Worm (Caenorhabditis elegans) whole organism, young adult: ENCODE results near the gene C31H2.4.

Source experiments
- F57A8.1 ChIP-seq: fragments of 200-800 bp; sonication (Bioruptor generic); optimal IDR thresholded peaks from 2 replicates; lab custom pipeline; 2018; ENCODE audit warnings: mild to moderate bottlenecking, missing genetic modification characterization, moderate library complexity, missing compliant biosample characterization
- K11D2.4 ChIP-seq: fragments of 200-800 bp; sonication (Bioruptor generic); IDR thresholded peaks from 2 replicates; pipeline ENCODE4 v1.3.6; 2022; ENCODE audit warnings: missing genetic modification reagents, missing genetic modification characterization, missing compliant biosample characterization
- ama-1 ChIP-seq, 3 experiments: fragments of 150-350 bp in 1 of 3; sonication (generic microtip) in 2 of 3; optimal IDR thresholded peaks; 2 replicates each; lab custom pipeline; 2014 to 2018; ENCODE audit warnings: missing biosample characterization in 2 of 3, missing genetic modification characterization in 2 of 3, missing genetic modification reagents in 2 of 3
- ceh-58 ChIP-seq: fragments of 200-800 bp; sonication (Bioruptor generic); IDR thresholded peaks from 2 replicates; pipeline ENCODE4 v1.3.6; 2022; ENCODE audit warnings: missing genetic modification characterization, missing compliant biosample characterization
- chd-7 ChIP-seq: sonication (generic microtip); optimal IDR thresholded peaks from 2 replicates; lab custom pipeline; 2016; ENCODE audit warnings: mild to moderate bottlenecking, missing genetic modification characterization, moderate library complexity, missing compliant biosample characterization
- dpl-1 ChIP-seq: fragments of 150-350 bp; optimal IDR thresholded peaks from 2 replicates; lab custom pipeline; 2014; ENCODE audit warnings: missing biosample characterization, missing genetic modification reagents, missing genetic modification characterization
- lsy-27 ChIP-seq: sonication (generic microtip); optimal IDR thresholded peaks from 2 replicates; lab custom pipeline; 2017; ENCODE audit warnings: missing genetic modification characterization, mild to moderate bottlenecking, missing compliant biosample characterization, antibody characterized with exemption, missing genotype, borderline replicate concordance; ENCODE audit not compliant: insufficient read depth
- madf-6 ChIP-seq: fragments of 200-800 bp; sonication (Bioruptor generic); IDR thresholded peaks from 2 replicates; pipeline ENCODE4 v1.3.6; 2022; ENCODE audit warnings: missing genetic modification reagents, missing genetic modification characterization, missing compliant biosample characterization
- mel-28 ChIP-seq: sonication (generic microtip); optimal IDR thresholded peaks from 2 replicates; lab custom pipeline; 2016; ENCODE audit warnings: borderline replicate concordance, mild to moderate bottlenecking, missing genetic modification characterization, missing compliant biosample characterization
- sea-2 ChIP-seq: fragments of 200-800 bp; sonication (Bioruptor generic); IDR thresholded peaks from 2 replicates; pipeline ENCODE4 v1.3.6; 2022; ENCODE audit warnings: missing genetic modification characterization, missing compliant biosample characterization
- unc-62 ChIP-seq: fragments of 150-350 bp; optimal IDR thresholded peaks from 2 replicates; lab custom pipeline; 2014; ENCODE audit warnings: missing biosample characterization, missing genetic modification reagents, missing genetic modification characterization

ce11 chrX:5152931-5153330 is 6.5 kb downstream of the C31H2.4 start:
- TF ChIP-seq madf-6 (GFP tag; lab: Robert Waterston, UW) (no peak), chd-7 (tag; lab: Kevin White, UChicago) (no peak), unc-62 (no peak), dpl-1 (GFP tag; lab: Kevin White, UChicago) (no peak), ceh-58 (GFP tag; lab: Robert Waterston, UW) (no peak), mel-28 (no peak), ama-1 (optimal IDR thresholded peaks at IDR 0.05; lab: Kevin White, UChicago) (no peak), ama-1 (GFP tag; optimal IDR thresholded peaks at IDR 0.05; lab: Kevin White, UChicago) (no peak), lsy-27 (tag; lab: Kevin White, UChicago) (no peak), sea-2 (no peak), K11D2.4 (GFP tag; lab: Robert Waterston, UW) (no peak), F57A8.1 (GFP tag; lab: Kevin White, UChicago) (no peak)
